Worm (Caenorhabditis elegans): Measurements from ENCODE around the gene M70.1.

- no peak for TF ChIP-seq elt-3 (tag; optimal IDR thresholded peaks at IDR 0.05)
- no peak for TF ChIP-seq unc-39 (tag; optimal IDR thresholded peaks at IDR 0.05)
- TF ChIP-seq aly-2 (tag; optimal IDR thresholded peaks at IDR 0.05) = no peak
- no peak for TF ChIP-seq nhr-129 (tag; optimal IDR thresholded peaks at IDR 0.05)
- TF ChIP-seq ceh-82 (tag; optimal IDR thresholded peaks at IDR 0.05) = no peak
- TF ChIP-seq egl-27 (tag; optimal IDR thresholded peaks at IDR 0.05) = no peak
- TF ChIP-seq peb-1 (tag; optimal IDR thresholded peaks at IDR 0.05) = no peak
- TF ChIP-seq ama-1 (optimal IDR thresholded peaks at IDR 0.05) = no peak
- TF ChIP-seq lin-13 (GFP tag; optimal IDR thresholded peaks at IDR 0.05) = no peak
- TF ChIP-seq lin-11 (tag; optimal IDR thresholded peaks at IDR 0.05) = no peak
- no peak for TF ChIP-seq nhr-11 (tag; optimal IDR thresholded peaks at IDR 0.05)
Measured at ce11 chrIV:2246150-2246549, 485 bp downstream of the M70.1 start.

Measured in whole organism, L2 larva.